Fruit fly (Drosophila melanogaster): ENCODE results near the gene CG13409.

Gene CG13409

DNA sequence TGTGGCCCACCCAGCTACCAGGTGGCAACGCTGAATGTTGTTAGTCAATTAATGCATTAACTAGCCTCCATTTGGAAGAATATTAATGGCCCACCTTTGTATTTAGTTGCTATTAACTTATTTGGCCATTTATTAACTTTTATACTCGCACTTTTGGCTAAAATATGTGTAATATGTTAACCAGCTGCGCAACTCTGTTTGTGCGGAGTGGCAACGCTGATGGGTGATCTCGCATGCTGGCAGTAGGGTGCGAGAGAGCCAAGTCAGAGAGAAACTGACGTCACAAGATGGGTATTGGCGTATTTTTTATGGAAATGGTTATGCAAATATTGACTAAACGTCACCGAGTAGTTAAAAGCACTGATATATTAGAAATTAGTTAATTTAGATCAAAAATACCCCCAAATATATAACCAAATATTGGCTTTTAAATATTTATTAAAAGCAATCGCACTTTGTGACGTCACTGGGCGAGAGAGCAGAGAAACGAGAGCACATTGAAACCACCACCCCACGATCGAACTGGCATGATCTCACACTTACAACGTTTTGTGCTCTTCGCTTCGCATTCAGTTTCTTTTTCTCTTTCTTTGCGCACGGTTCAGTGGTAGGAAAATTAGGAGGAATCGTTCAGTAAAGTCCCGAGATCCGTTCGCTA, 10.1 kb upstream of the CG13409 start, which contains the start of gene how (continued):
- TF ChIP-seq CG8119 (GFP tag; IDR thresholded peaks at IDR 0.05) (peak; percentile 36; the same call in 1 of the 3 replicates), CG6163 (GFP tag; IDR thresholded peaks at IDR 0.05) (peak; percentile 26; the same call in 1 of the 3 replicates), Hr4 (GFP tag; optimal IDR thresholded peaks at IDR 0.05) (peak; percentile 47), CG8319 (GFP tag; optimal IDR thresholded peaks at IDR 0.05) (no peak), Sox102F (GFP tag; optimal IDR thresholded peaks at IDR 0.05) (peak; percentile 32), CG15336 (GFP tag; IDR thresholded peaks at IDR 0.05) (peak; percentile 50), Ets96B (tag; optimal IDR thresholded peaks at IDR 0.05) (no peak), Lpt (GFP tag; optimal IDR thresholded peaks at IDR 0.05) (peak; percentile 27), Sox14 (GFP tag; optimal IDR thresholded peaks at IDR 0.05) (peak; percentile 4), OdsH (GFP tag; optimal IDR thresholded peaks at IDR 0.05) (peak; percentile 13), Met (GFP tag; optimal IDR thresholded peaks at IDR 0.05) (peak; percentile 42), CG32006 (GFP tag; optimal IDR thresholded peaks at IDR 0.05) (peak; percentile 32)

DNA sequence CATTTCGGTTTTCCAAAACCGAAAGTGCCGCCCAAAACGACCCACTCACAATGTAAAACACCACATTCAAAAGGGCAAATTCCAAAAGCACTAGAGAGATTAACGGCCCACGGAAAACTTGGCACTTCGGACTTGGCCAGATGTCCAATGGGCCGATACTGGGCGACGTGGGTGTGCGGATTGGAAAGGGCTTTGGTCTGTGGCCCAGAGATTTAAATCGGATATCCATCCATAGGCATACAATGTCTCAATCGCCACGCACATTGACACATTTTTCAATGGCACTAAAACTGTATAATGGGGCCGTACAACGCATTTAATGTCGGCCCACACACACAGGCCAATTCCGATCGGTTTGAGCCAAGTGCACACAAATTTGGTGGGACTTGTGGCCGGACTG, 8.7 kb upstream of the CG13409 start:
- TF ChIP-seq CG10631 (GFP tag; optimal IDR thresholded peaks at IDR 0.05): no peak
- no peak for TF ChIP-seq Eip75B (GFP tag; optimal IDR thresholded peaks at IDR 0.05)
- TF ChIP-seq CG11762 (GFP tag; optimal IDR thresholded peaks at IDR 0.05; ENCODE audit: insufficient read depth): no peak
- no peak for TF ChIP-seq svp (GFP tag)
- no peak for TF ChIP-seq Blimp-1 (GFP tag; optimal IDR thresholded peaks at IDR 0.05)
- no peak for TF ChIP-seq Sox14 (GFP tag; optimal IDR thresholded peaks at IDR 0.05)
- no peak for TF ChIP-seq topi (GFP tag; optimal IDR thresholded peaks at IDR 0.05)
- TF ChIP-seq net (GFP tag; optimal IDR thresholded peaks at IDR 0.05): no peak
- no peak for TF ChIP-seq Hr39 (GFP tag; optimal IDR thresholded peaks at IDR 0.05)

DNA sequence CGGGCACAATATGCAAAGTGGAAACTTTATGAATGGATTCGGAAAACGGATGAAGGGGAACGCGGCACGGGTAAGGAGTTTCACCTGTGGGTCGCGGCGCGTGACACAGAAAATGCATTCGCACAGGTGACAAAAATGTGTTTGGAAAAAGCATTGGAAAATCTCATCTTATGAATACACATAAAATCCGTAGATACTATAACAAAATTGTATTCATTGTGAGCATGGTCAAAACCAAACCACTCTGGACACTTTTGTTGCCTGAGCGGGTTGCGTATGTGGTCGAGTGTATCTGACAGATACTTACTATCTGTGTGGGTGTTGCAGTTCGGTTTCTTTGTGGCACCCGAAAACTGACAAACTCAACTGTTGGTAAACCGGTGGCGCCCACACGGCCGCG, 7.8 kb upstream of the CG13409 start:
- TF ChIP-seq CG11294 (GFP tag; IDR thresholded peaks at IDR 0.05) (peak; percentile 79), CG3032 (tag; optimal IDR thresholded peaks at IDR 0.05) (peak; percentile 22), CG3919 (GFP tag; optimal IDR thresholded peaks at IDR 0.05) (peak; percentile 78), Smox (GFP tag; optimal IDR thresholded peaks at IDR 0.05) (no peak), CG31627 (GFP tag; optimal IDR thresholded peaks at IDR 0.05) (peak; percentile 70), lz (GFP tag; optimal IDR thresholded peaks at IDR 0.05) (peak; percentile 65), spab (GFP tag; optimal IDR thresholded peaks at IDR 0.05) (no peak), CG8119 (GFP tag; IDR thresholded peaks at IDR 0.05) (peak; percentile 94), CG6163 (GFP tag; IDR thresholded peaks at IDR 0.05) (peak; percentile 90), CG6792 (GFP tag; optimal IDR thresholded peaks at IDR 0.05) (peak; percentile 70), Eip78C (GFP tag) (peak; percentile 92), CG6808 (GFP tag; optimal IDR thresholded peaks at IDR 0.05) (peak; percentile 21), salr (GFP tag; optimal IDR thresholded peaks at IDR 0.05) (no peak), Sox14 (GFP tag; optimal IDR thresholded peaks at IDR 0.05) (peak; percentile 81), cyc (GFP tag; optimal IDR thresholded peaks at IDR 0.05) (peak; percentile 66), CG1621 (tag; optimal IDR thresholded peaks at IDR 0.05) (no peak), Lpt (GFP tag; optimal IDR thresholded peaks at IDR 0.05) (peak; percentile 78), CG7368 (GFP tag; optimal IDR thresholded peaks at IDR 0.05) (peak; percentile 75), dsx (GFP tag; optimal IDR thresholded peaks at IDR 0.05; ENCODE audit: poor library complexity, severe bottlenecking) (peak; percentile 11), achi (GFP tag; optimal IDR thresholded peaks at IDR 0.05) (peak; percentile 80), net (GFP tag; optimal IDR thresholded peaks at IDR 0.05) (peak; percentile 84), pdm3 (GFP tag; optimal IDR thresholded peaks at IDR 0.05) (no peak), CG10631 (GFP tag; optimal IDR thresholded peaks at IDR 0.05) (no peak), svp (GFP tag) (no peak), esn (GFP tag; optimal IDR thresholded peaks at IDR 0.05) (peak; percentile 71), Gug (GFP tag; IDR thresholded peaks at IDR 0.05) (peak; percentile 71), CG11902 (GFP tag; optimal IDR thresholded peaks at IDR 0.05) (peak; percentile 35), vri (GFP tag; optimal IDR thresholded peaks at IDR 0.05) (no peak), CG32006 (GFP tag; optimal IDR thresholded peaks at IDR 0.05) (peak; percentile 86), eg (GFP tag; IDR thresholded peaks at IDR 0.05) (peak; percentile 94), CG8319 (GFP tag; optimal IDR thresholded peaks at IDR 0.05) (no peak), Hr38 (GFP tag; optimal IDR thresholded peaks at IDR 0.05) (no peak), CG15336 (GFP tag; IDR thresholded peaks at IDR 0.05) (peak; percentile 95), CG6276 (GFP tag; optimal IDR thresholded peaks at IDR 0.05) (no peak), dac (GFP tag; optimal IDR thresholded peaks at IDR 0.05) (peak; percentile 54), topi (GFP tag; optimal IDR thresholded peaks at IDR 0.05) (peak; percentile 72), Hr4 (GFP tag; optimal IDR thresholded peaks at IDR 0.05) (no peak), Ets96B (tag; optimal IDR thresholded peaks at IDR 0.05) (peak; percentile 42), CG34406 (GFP tag; optimal IDR thresholded peaks at IDR 0.05) (peak; percentile 71), Blimp-1 (GFP tag; optimal IDR thresholded peaks at IDR 0.05) (no peak)

Data from whole organism, prepupa.